Worm (Caenorhabditis elegans): Measurements from ENCODE around the gene VW02B12L.2.
"Not testable (repeated sequence)": the region's sequence is repeated elsewhere in the genome, so short reads cannot be mapped to it uniquely, and the experiment has no call there.

The VW02B12L.2 gene

ce11 chrII:11455140-11455539 is 15.0 kb upstream of the VW02B12L.2 start:
- TF ChIP-seq unc-62 (GFP tag; optimal IDR thresholded peaks at IDR 0.05): no peak

- TF ChIP-seq unc-62 (GFP tag; optimal IDR thresholded peaks at IDR 0.05): no peak
Measured at ce11 chrII:11453639-11454038, 13.5 kb upstream of the VW02B12L.2 start.

ce11 chrII:11453025-11453424 is 12.9 kb upstream of the VW02B12L.2 start, which contains the start of gene rsp-1:
TSS of gene rsp-1 (plus strand) at chrII:11453362.
- no peak for TF ChIP-seq unc-62 (GFP tag; optimal IDR thresholded peaks at IDR 0.05)

- no peak for TF ChIP-seq unc-62 (GFP tag; optimal IDR thresholded peaks at IDR 0.05)
Measured at ce11 chrII:11452498-11453005, 12.4 kb upstream of the VW02B12L.2 start, which contains the start of gene rsp-2. TSS of gene rsp-2 (minus strand) at chrII:11452955.

ce11 chrII:11451738-11452137 is 11.6 kb upstream of the VW02B12L.2 start:
- no peak for TF ChIP-seq unc-62 (GFP tag; optimal IDR thresholded peaks at IDR 0.05)

- TF ChIP-seq unc-62 (GFP tag; optimal IDR thresholded peaks at IDR 0.05): no peak
Measured at ce11 chrII:11450882-11451281, 10.8 kb upstream of the VW02B12L.2 start.

- no peak for TF ChIP-seq unc-62 (GFP tag; optimal IDR thresholded peaks at IDR 0.05)
Measured at ce11 chrII:11448753-11449152, 8.6 kb upstream of the VW02B12L.2 start, which contains the start of gene W02B12.1. TSS of gene W02B12.1 (plus strand) at chrII:11449021.

ce11 chrII:11444973-11445372 is 4.8 kb upstream of the VW02B12L.2 start, which contains the start of gene W02B12.13:
TSS of gene W02B12.13 (plus strand) at chrII:11445273.
- no peak for TF ChIP-seq unc-62 (GFP tag; optimal IDR thresholded peaks at IDR 0.05)

ce11 chrII:11443862-11444261 is 3.7 kb upstream of the VW02B12L.2 start, which contains the start of gene adbp-1:
TSS of gene adbp-1 (plus strand) at chrII:11444162.
- no peak for TF ChIP-seq unc-62 (GFP tag; optimal IDR thresholded peaks at IDR 0.05)

- no peak for TF ChIP-seq unc-62 (GFP tag; optimal IDR thresholded peaks at IDR 0.05)
Measured at ce11 chrII:11443128-11443527, 3.0 kb upstream of the VW02B12L.2 start.

- TF ChIP-seq unc-62 (GFP tag; optimal IDR thresholded peaks at IDR 0.05): not testable (repeated sequence)
Measured at ce11 chrII:11442425-11442824, 2.3 kb upstream of the VW02B12L.2 start, which contains the start of gene ebp-2. TSS of gene ebp-2 (plus strand) at chrII:11442725.

- TF ChIP-seq unc-62 (GFP tag; optimal IDR thresholded peaks at IDR 0.05): no peak
Measured at ce11 chrII:11438417-11438816, 1.7 kb downstream of the VW02B12L.2 start, which contains the start of gene vha-6. TSS of gene vha-6 (minus strand) at chrII:11438452.

- no peak for TF ChIP-seq unc-62 (GFP tag; optimal IDR thresholded peaks at IDR 0.05)
Measured at ce11 chrII:11433942-11434341, 6.2 kb downstream of the VW02B12L.2 start, which contains the start of gene C05D12.5. TSS of gene C05D12.5 (plus strand) at chrII:11434242.

- no peak for TF ChIP-seq unc-62 (GFP tag; optimal IDR thresholded peaks at IDR 0.05)
Measured at ce11 chrII:11431584-11431983, 8.5 kb downstream of the VW02B12L.2 start, which contains the start of gene C05D12.4. TSS of gene C05D12.4 (plus strand) at chrII:11431884.

- TF ChIP-seq unc-62 (GFP tag; optimal IDR thresholded peaks at IDR 0.05): no peak
Measured at ce11 chrII:11428599-11428998, 11.5 kb downstream of the VW02B12L.2 start.

- no peak for TF ChIP-seq unc-62 (GFP tag; optimal IDR thresholded peaks at IDR 0.05)
Measured at ce11 chrII:11427322-11427721, 12.8 kb downstream of the VW02B12L.2 start.

ce11 chrII:11424579-11425316 is 15.4 kb downstream of the VW02B12L.2 start, which contains the start of gene C05D12.3:
TSS of gene C05D12.3 (plus strand) at chrII:11425266.
- TF ChIP-seq unc-62 (GFP tag; optimal IDR thresholded peaks at IDR 0.05): no peak

Measured in whole organism, dauer.